Worm (Caenorhabditis elegans) whole organism, L2 larva: ENCODE measurements around the gene sqst-3.

Source experiments
- F13H6.1 ChIP-seq: sonication (generic microtip); optimal IDR thresholded peaks from 2 replicates; lab custom pipeline; 2016; ENCODE audit warnings: missing genetic modification characterization, missing compliant biosample characterization
- R02D3.7 ChIP-seq: fragments of 150-350 bp; optimal IDR thresholded peaks from 2 replicates; lab custom pipeline; 2014; ENCODE audit warnings: missing biosample characterization, missing genetic modification characterization
- Y55F3AM.14 ChIP-seq: fragments of 200-800 bp; sonication (Bioruptor generic); optimal IDR thresholded peaks from 2 replicates; lab custom pipeline; 2018; ENCODE audit warnings: mild to moderate bottlenecking, missing genetic modification characterization, missing compliant biosample characterization
- alr-1 ChIP-seq: fragments of 150-350 bp; optimal IDR thresholded peaks from 2 replicates; lab custom pipeline; 2014; ENCODE audit warnings: missing biosample characterization, missing genetic modification characterization
- aly-2 ChIP-seq: fragments of 150-350 bp; optimal IDR thresholded peaks from 2 replicates; lab custom pipeline; 2014; ENCODE audit warnings: missing biosample characterization, missing genetic modification characterization
- ceh-16 ChIP-seq: fragments of 150-350 bp; optimal IDR thresholded peaks from 2 replicates; lab custom pipeline; 2014; ENCODE audit warnings: missing biosample characterization, missing genetic modification characterization
- ceh-82 ChIP-seq: fragments of 150-350 bp; optimal IDR thresholded peaks from 2 replicates; lab custom pipeline; 2014; ENCODE audit warnings: missing biosample characterization, missing genetic modification characterization
- crh-2 ChIP-seq: sonication (generic microtip); optimal IDR thresholded peaks from 2 replicates; lab custom pipeline; 2017; ENCODE audit warnings: missing biosample characterization, missing genetic modification characterization
- dmd-4 ChIP-seq: sonication (generic microtip); optimal IDR thresholded peaks from 2 replicates; lab custom pipeline; 2017; ENCODE audit warnings: missing biosample characterization, missing genetic modification characterization
- egl-27 ChIP-seq: sonication (generic microtip); optimal IDR thresholded peaks from 3 replicates; lab custom pipeline; 2017; ENCODE audit warnings: missing biosample characterization, missing genetic modification reagents, missing genetic modification characterization
- elt-1 ChIP-seq: fragments of 150-350 bp; optimal IDR thresholded peaks from 2 replicates; lab custom pipeline; 2014; ENCODE audit warnings: missing biosample characterization, missing genetic modification characterization
- elt-3 ChIP-seq: sonication (generic microtip); optimal IDR thresholded peaks from 2 replicates; lab custom pipeline; 2017; ENCODE audit warnings: missing biosample characterization, missing genetic modification characterization
- fos-1 ChIP-seq: fragments of 150-350 bp; optimal IDR thresholded peaks from 2 replicates; lab custom pipeline; 2014; ENCODE audit warnings: missing biosample characterization, missing genetic modification characterization
- gmeb-1 ChIP-seq: fragments of 150-350 bp; optimal IDR thresholded peaks from 2 replicates; lab custom pipeline; 2014; ENCODE audit warnings: missing biosample characterization, missing genetic modification characterization
- lin-11 ChIP-seq: fragments of 150-350 bp; sonication (generic microtip); optimal IDR thresholded peaks from 2 replicates; lab custom pipeline; 2014; ENCODE audit warnings: missing biosample characterization, missing genetic modification characterization, inconsistent platforms, mixed read lengths
- lin-13 ChIP-seq: fragments of 150-350 bp; optimal IDR thresholded peaks from 2 replicates; lab custom pipeline; 2014; ENCODE audit warnings: missing biosample characterization, missing genetic modification reagents, missing genetic modification characterization
- lin-39 ChIP-seq: fragments of 150-350 bp; optimal IDR thresholded peaks from 2 replicates; lab custom pipeline; 2014; ENCODE audit warnings: missing biosample characterization, missing genetic modification reagents, missing genetic modification characterization
- lsy-2 ChIP-seq, 2 experiments: fragments of 150-350 bp in 1 of 2; sonication (generic microtip) in 1 of 2; optimal IDR thresholded peaks; 2 replicates each; lab custom pipeline; 2014 to 2017; ENCODE audit warnings: missing biosample characterization in 2 of 2, missing genetic modification characterization in 2 of 2
- mbf-1 ChIP-seq: sonication (generic microtip); optimal IDR thresholded peaks from 2 replicates; lab custom pipeline; 2017; ENCODE audit warnings: missing biosample characterization, missing genetic modification characterization
- mdl-1 ChIP-seq, 2 experiments: fragments of 150-350 bp in 1 of 2; sonication (generic microtip) in 1 of 2; optimal IDR thresholded peaks; 2 replicates each; lab custom pipeline; 2017; ENCODE audit warnings: missing biosample characterization in 2 of 2, missing genetic modification characterization in 2 of 2
- nhr-129 ChIP-seq: fragments of 150-350 bp; optimal IDR thresholded peaks from 2 replicates; lab custom pipeline; 2014; ENCODE audit warnings: missing biosample characterization, missing genetic modification characterization
- nhr-21 ChIP-seq: fragments of 150-350 bp; optimal IDR thresholded peaks from 2 replicates; lab custom pipeline; 2014; ENCODE audit warnings: missing biosample characterization, missing genetic modification characterization
- nhr-237 ChIP-seq: fragments of 150-350 bp; optimal IDR thresholded peaks from 2 replicates; lab custom pipeline; 2014; ENCODE audit warnings: missing biosample characterization, missing genetic modification characterization
- nhr-25 ChIP-seq: fragments of 150-350 bp; sonication (generic microtip); optimal IDR thresholded peaks from 3 replicates; lab custom pipeline; 2014; ENCODE audit warnings: missing biosample characterization, missing genetic modification characterization
- nhr-6 ChIP-seq: fragments of 150-350 bp; optimal IDR thresholded peaks from 2 replicates; lab custom pipeline; 2014; ENCODE audit warnings: missing biosample characterization, missing genetic modification characterization
- nhr-77 ChIP-seq: fragments of 150-350 bp; optimal IDR thresholded peaks from 2 replicates; lab custom pipeline; 2014; ENCODE audit warnings: missing biosample characterization, missing genetic modification characterization
- peb-1 ChIP-seq: fragments of 150-350 bp; optimal IDR thresholded peaks from 2 replicates; lab custom pipeline; 2014; ENCODE audit warnings: missing biosample characterization, missing genetic modification characterization
- sem-4 ChIP-seq: fragments of 150-350 bp; optimal IDR thresholded peaks from 2 replicates; lab custom pipeline; 2014; ENCODE audit warnings: missing biosample characterization, missing genetic modification reagents, missing genetic modification characterization
- skn-1 ChIP-seq: sonication (generic microtip); optimal IDR thresholded peaks from 2 replicates; lab custom pipeline; 2017; ENCODE audit warnings: missing biosample characterization, missing genetic modification characterization
- sma-3 ChIP-seq: sonication (generic microtip); optimal IDR thresholded peaks from 2 replicates; lab custom pipeline; 2016; ENCODE audit warnings: missing genetic modification reagents, missing genetic modification characterization, missing compliant biosample characterization
- sma-9 ChIP-seq, 2 experiments: fragments of 150-350 bp in 1 of 2; sonication (generic microtip) in 1 of 2; optimal IDR thresholded peaks; 2 replicates each; lab custom pipeline; 2014 to 2016; ENCODE audit warnings: missing genetic modification characterization in 2 of 2, mild to moderate bottlenecking in 1 of 2, missing biosample characterization in 1 of 2, missing compliant biosample characterization in 1 of 2, missing genetic modification reagents in 1 of 2, moderate library complexity in 1 of 2
- snpc-4 ChIP-seq: fragments of 150-350 bp; optimal IDR thresholded peaks from 2 replicates; lab custom pipeline; 2014; ENCODE audit warnings: missing biosample characterization, missing genetic modification characterization
- unc-62 ChIP-seq: fragments of 150-350 bp; optimal IDR thresholded peaks from 2 replicates; lab custom pipeline; 2014; ENCODE audit warnings: missing biosample characterization, missing genetic modification reagents, missing genetic modification characterization
- zag-1 ChIP-seq: fragments of 150-350 bp; optimal IDR thresholded peaks from 2 replicates; lab custom pipeline; 2014; ENCODE audit warnings: missing biosample characterization, missing genetic modification characterization
- ztf-11 ChIP-seq: sonication (generic microtip); optimal IDR thresholded peaks from 2 replicates; lab custom pipeline; 2017; ENCODE audit warnings: missing biosample characterization, missing genetic modification characterization
- ztf-4 ChIP-seq: fragments of 150-350 bp; optimal IDR thresholded peaks from 2 replicates; lab custom pipeline; 2014; ENCODE audit warnings: missing biosample characterization, missing genetic modification characterization

sqst-3 gene

DNA sequence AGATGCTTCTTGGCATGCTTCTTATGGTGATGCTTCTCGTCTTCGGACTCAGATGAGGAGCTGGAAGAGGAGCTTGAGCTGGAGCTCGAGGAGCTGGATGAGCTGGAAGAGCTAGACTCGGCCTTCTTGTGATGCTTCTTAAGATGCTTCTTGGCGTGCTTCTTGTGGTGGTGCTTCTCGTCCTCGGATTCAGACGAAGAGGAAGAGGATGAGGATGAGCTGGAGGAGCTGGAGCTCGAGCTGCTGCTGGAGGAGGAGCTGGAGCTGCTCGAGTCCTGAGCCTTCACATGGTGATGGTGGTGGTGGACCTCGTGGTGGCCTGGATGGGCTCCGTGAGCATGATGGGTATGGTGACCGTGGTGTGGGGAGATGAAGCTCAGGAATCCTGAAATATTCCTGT is 27.8 kb upstream of the sqst-3 start:
- TF ChIP-seq aly-2 (tag; lab: Kevin White, UChicago) (no peak), lsy-2 (tag; optimal IDR thresholded peaks at IDR 0.05; lab: Kevin White, UChicago) (no peak), egl-27 (tag; lab: Kevin White, UChicago) (no peak), peb-1 (no peak), mdl-1 (tag; optimal IDR thresholded peaks at IDR 0.05; lab: Kevin White, UChicago) (no peak), ztf-4 (tag; lab: Kevin White, UChicago) (no peak), ztf-11 (tag; lab: Kevin White, UChicago) (no peak), skn-1 (no peak), fos-1 (tag; lab: Kevin White, UChicago) (no peak), lin-13 (GFP tag; lab: Kevin White, UChicago) (no peak), ceh-82 (tag; lab: Kevin White, UChicago) (no peak), nhr-6 (no peak), F13H6.1 (tag; lab: Kevin White, UChicago) (no peak), gmeb-1 (tag; lab: Kevin White, UChicago) (no peak), Y55F3AM.14 (no peak), sma-3 (no peak), lin-39 (tag; lab: Kevin White, UChicago) (no peak), ceh-16 (tag; lab: Kevin White, UChicago) (no peak), nhr-237 (tag; lab: Kevin White, UChicago) (no peak)
- TF ChIP-seq, all 48 proteins: peak for 0

DNA sequence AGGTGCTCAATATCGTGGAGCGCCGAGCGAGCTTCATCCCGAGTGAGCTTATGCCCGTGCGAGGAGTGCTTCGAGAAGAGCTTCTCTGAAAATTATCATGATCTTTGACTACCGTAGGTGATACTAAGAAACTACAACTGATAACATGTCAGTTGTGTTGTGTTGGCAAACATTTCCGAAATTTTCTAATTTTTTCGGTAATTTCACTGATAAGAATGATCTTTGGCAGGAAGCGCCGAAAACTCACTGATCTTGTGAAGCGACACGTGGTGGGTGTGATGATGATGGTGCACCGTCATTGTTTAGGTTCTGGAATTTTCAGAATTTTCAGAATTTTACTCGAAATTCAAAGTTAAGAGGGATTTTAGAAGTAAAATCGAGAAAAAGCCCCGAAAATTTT is 27.3 kb upstream of the sqst-3 start, which contains the start of gene Y39B6A.1:
TSS of gene Y39B6A.1 (minus strand) at position 309 of the 400 bp plus-strand sequence.
- TF ChIP-seq fos-1 (tag; lab: Kevin White, UChicago) = peak; percentile 26
- TF ChIP-seq crh-2 (tag; lab: Kevin White, UChicago) = peak; percentile 62
- peak; percentile 55 for TF ChIP-seq sma-9 (GFP tag; optimal IDR thresholded peaks at IDR 0.05; lab: Kevin White, UChicago)
- TF ChIP-seq sma-9 (tag; optimal IDR thresholded peaks at IDR 0.05; lab: Kevin White, UChicago) = no peak
- TF ChIP-seq nhr-25 (tag; lab: Kevin White, UChicago) = no peak

DNA sequence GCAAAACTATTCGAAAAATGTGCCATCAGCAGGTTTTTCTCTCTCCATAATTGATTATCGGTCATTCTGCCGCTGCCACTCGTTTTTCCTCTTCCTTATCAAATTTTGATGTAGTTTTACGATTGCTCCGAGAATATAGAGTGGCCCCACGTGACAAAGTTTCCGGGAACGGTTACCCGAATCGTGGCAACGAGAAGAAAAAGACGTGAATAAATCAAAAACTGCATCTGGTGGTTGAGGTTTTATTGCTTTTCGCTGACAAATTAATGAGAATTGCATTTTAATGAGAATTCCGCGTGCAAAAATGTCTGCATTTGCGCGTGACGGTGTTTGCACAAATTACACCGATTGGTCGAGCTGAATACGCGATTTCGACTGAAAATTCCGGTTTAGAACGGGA is 25.1 kb upstream of the sqst-3 start:
- TF ChIP-seq nhr-237 (tag; lab: Kevin White, UChicago) (no peak), sma-9 (GFP tag; optimal IDR thresholded peaks at IDR 0.05; lab: Kevin White, UChicago) (peak; percentile 41), sma-9 (tag; optimal IDR thresholded peaks at IDR 0.05; lab: Kevin White, UChicago) (no peak), elt-3 (tag; lab: Kevin White, UChicago) (no peak), sem-4 (no peak), ceh-16 (tag; lab: Kevin White, UChicago) (no peak), crh-2 (tag; lab: Kevin White, UChicago) (peak; percentile 72), snpc-4 (tag; lab: Kevin White, UChicago) (no peak), fos-1 (tag; lab: Kevin White, UChicago) (peak; percentile 50), mdl-1 (tag; optimal IDR thresholded peaks at IDR 0.05; lab: Kevin White, UChicago) (peak in 1 of 2 experiments; percentile 59), Y55F3AM.14 (no peak)
- TF ChIP-seq, all 48 proteins: peak for 4

DNA sequence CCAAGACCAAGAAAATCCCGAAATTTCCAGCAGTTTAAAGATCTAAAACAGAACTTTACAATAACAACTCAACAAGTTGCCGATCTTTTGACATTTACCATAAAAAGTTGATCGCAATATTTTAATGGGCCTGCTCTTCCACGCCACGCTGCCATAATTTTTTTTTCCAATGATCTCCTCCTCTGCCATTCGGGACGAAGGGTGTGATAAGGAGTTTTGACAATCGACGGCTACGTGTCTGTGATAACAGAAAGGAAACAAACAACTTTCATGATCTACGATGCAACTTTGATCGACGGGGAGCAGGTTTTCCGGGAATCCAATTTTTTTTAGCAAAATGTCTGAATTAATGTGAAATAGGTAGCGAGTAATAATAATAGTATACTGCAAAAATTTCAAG is 23.7 kb upstream of the sqst-3 start:
- TF ChIP-seq fos-1 (tag; lab: Kevin White, UChicago) (peak; percentile 73), nhr-237 (tag; lab: Kevin White, UChicago) (no peak), crh-2 (tag; lab: Kevin White, UChicago) (peak; percentile 55)

DNA sequence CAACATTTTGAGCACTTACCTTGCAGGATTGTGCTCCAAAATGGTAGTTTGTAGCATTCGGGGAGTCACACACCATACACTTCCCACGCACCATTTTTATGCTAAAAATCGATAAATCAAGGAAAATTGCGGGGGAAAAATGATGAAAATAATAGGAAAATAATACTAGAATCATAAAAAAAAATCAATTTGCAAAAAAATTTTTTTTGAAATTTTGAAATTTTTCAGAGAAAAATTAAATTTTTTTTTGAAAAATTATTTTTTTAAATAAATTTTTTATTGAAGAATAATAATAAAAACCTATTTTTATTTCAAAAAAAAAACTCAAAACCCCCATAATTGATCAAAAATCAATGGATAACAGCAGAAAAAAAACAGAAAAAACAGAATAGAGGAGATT is 18.8 kb upstream of the sqst-3 start, which contains the start of gene nhr-79:
TSS of gene nhr-79 (minus strand) at position 101 of the 400 bp plus-strand sequence.
- TF ChIP-seq lin-11 (tag; lab: Kevin White, UChicago) (no peak), elt-1 (no peak), ceh-82 (tag; lab: Kevin White, UChicago) (no peak), sem-4 (no peak), snpc-4 (tag; lab: Kevin White, UChicago) (no peak), crh-2 (tag; lab: Kevin White, UChicago) (no peak), elt-3 (tag; lab: Kevin White, UChicago) (no peak), nhr-237 (tag; lab: Kevin White, UChicago) (no peak)

DNA sequence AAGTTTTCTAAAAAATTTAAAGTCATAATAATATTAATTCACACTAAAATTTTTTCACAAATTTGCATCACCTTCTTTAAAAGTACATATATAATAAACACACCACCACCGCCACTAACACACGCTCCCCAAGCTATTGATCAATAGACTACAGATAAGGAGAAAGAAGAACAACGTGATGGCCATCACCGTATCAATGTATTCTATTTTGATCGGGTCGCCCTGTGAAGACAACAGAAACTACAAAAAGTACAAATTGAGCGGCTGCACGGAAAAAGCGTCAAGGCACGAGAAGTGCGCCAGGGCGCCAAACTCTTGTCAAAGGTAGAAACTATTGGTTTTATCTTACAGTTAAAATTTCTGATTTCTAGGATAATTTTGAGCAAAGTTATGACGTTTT is 18.2 kb upstream of the sqst-3 start:
- TF ChIP-seq mbf-1 (tag; lab: Kevin White, UChicago) (no peak), dmd-4 (no peak), ceh-16 (tag; lab: Kevin White, UChicago) (no peak), lsy-2 (tag; optimal IDR thresholded peaks at IDR 0.05; lab: Kevin White, UChicago) (no peak), egl-27 (tag; lab: Kevin White, UChicago) (no peak), nhr-6 (no peak), nhr-25 (tag; lab: Kevin White, UChicago) (peak; percentile 21), unc-62 (no peak), nhr-21 (tag; lab: Kevin White, UChicago) (peak; percentile 38), lin-39 (tag; lab: Kevin White, UChicago) (no peak), Y55F3AM.14 (no peak), elt-1 (no peak), gmeb-1 (tag; lab: Kevin White, UChicago) (peak; percentile 6), alr-1 (tag; lab: Kevin White, UChicago) (no peak), zag-1 (no peak), elt-3 (tag; lab: Kevin White, UChicago) (no peak), sma-9 (GFP tag; optimal IDR thresholded peaks at IDR 0.05; lab: Kevin White, UChicago) (peak; percentile 72), sma-9 (tag; optimal IDR thresholded peaks at IDR 0.05; lab: Kevin White, UChicago) (no peak), aly-2 (tag; lab: Kevin White, UChicago) (no peak), lin-13 (GFP tag; lab: Kevin White, UChicago) (peak; percentile 22), nhr-129 (tag; lab: Kevin White, UChicago) (peak; percentile 4), mdl-1 (tag; optimal IDR thresholded peaks at IDR 0.05; lab: Kevin White, UChicago) (no peak), R02D3.7 (tag; lab: Kevin White, UChicago) (no peak), F13H6.1 (tag; lab: Kevin White, UChicago) (peak; percentile 17), crh-2 (tag; lab: Kevin White, UChicago) (peak; percentile 71), ztf-11 (tag; lab: Kevin White, UChicago) (no peak), sma-3 (peak; percentile 35), peb-1 (no peak), nhr-77 (tag; lab: Kevin White, UChicago) (no peak), fos-1 (tag; lab: Kevin White, UChicago) (peak; percentile 67)
